Fruit fly (Drosophila melanogaster) whole organism, wandering third instar larva: ENCODE data around the gene Gyc88E.
A peak's percentile ranks its signal among the peaks of the same experiment; 100 is the strongest.

Source experiments
- Abd-B ChIP-seq: fragments of >200 bp; optimal IDR thresholded peaks from 2 replicates; lab custom pipeline; 2017; ENCODE audit warnings: missing biosample characterization, missing genetic modification characterization
- CG32264 ChIP-seq: fragments of 200-800 bp; sonication (Bioruptor generic); optimal IDR thresholded peaks from 2 replicates; lab custom pipeline; 2016; ENCODE audit warnings: missing biosample characterization, missing genetic modification characterization
- CG9705 ChIP-seq: fragments of 200-800 bp; sonication (Bioruptor generic); optimal IDR thresholded peaks from 2 replicates; lab custom pipeline; 2018; ENCODE audit warnings: missing biosample characterization, mild to moderate bottlenecking, missing genetic modification characterization
- CrebA ChIP-seq: fragments of 200-800 bp; sonication (Bioruptor generic); optimal IDR thresholded peaks from 2 replicates; lab custom pipeline; 2016; ENCODE audit warnings: missing biosample characterization, mild to moderate bottlenecking, missing genetic modification characterization, borderline replicate concordance
- Dfd ChIP-seq: fragments of >200 bp; optimal IDR thresholded peaks from 2 replicates; lab custom pipeline; 2017; ENCODE audit warnings: missing biosample characterization, missing genetic modification characterization
- Dif ChIP-seq: fragments of 200-275, 200-300 bp; sonication (Bioruptor generic); optimal IDR thresholded peaks from 2 replicates; lab custom pipeline; 2018; ENCODE audit warnings: missing biosample characterization, missing genetic modification characterization; ENCODE audit not compliant: partially characterized antibody
- GATAd ChIP-seq: sonication (Bioruptor generic); optimal IDR thresholded peaks from 2 replicates; lab custom pipeline; 2016; ENCODE audit warnings: missing biosample characterization, missing genetic modification characterization
- HLH106 ChIP-seq: fragments of 200-800 bp; optimal IDR thresholded peaks from 3 replicates; lab custom pipeline; 2019; ENCODE audit warnings: missing biosample characterization, mild to moderate bottlenecking, missing genetic modification characterization, moderate library complexity
- Hnf4 ChIP-seq: fragments of 200-800 bp; sonication (Bioruptor generic); optimal IDR thresholded peaks from 2 replicates; lab custom pipeline; 2016; ENCODE audit warnings: missing biosample characterization, mild to moderate bottlenecking, missing genetic modification characterization
- Hr78 ChIP-seq: fragments of >200 bp; optimal IDR thresholded peaks from 2 replicates; lab custom pipeline; 2017; ENCODE audit warnings: missing biosample characterization, missing genetic modification characterization
- Hr83 ChIP-seq: fragments of 200-300 bp; sonication (Bioruptor generic); optimal IDR thresholded peaks from 2 replicates; lab custom pipeline; 2016; ENCODE audit warnings: missing biosample characterization, mild to moderate bottlenecking, missing genetic modification characterization, moderate library complexity; ENCODE audit not compliant: poor library complexity, severe bottlenecking
- Jra ChIP-seq: sonication (Bioruptor generic); optimal IDR thresholded peaks from 2 replicates; lab custom pipeline; 2016; ENCODE audit warnings: missing biosample characterization, missing genetic modification characterization
- Mio ChIP-seq: sonication (Bioruptor generic); optimal IDR thresholded peaks from 2 replicates; lab custom pipeline; 2016; ENCODE audit warnings: missing biosample characterization, missing genetic modification characterization
- Myc ChIP-seq: fragments of >200 bp; optimal IDR thresholded peaks from 2 replicates; lab custom pipeline; 2017
- N ChIP-seq: fragments of >200 bp; optimal IDR thresholded peaks from 2 replicates; lab custom pipeline; 2018; ENCODE audit warnings: missing biosample characterization, missing external identifiers, missing genetic modification characterization
- OdsH ChIP-seq: fragments of 200-800 bp; sonication (Bioruptor generic); optimal IDR thresholded peaks from 2 replicates; lab custom pipeline; 2016; ENCODE audit warnings: missing biosample characterization, mild to moderate bottlenecking, missing genetic modification characterization
- Rel ChIP-seq, 2 experiments: fragments of 200-800 bp; sonication (Bioruptor generic) in 1 of 2; optimal IDR thresholded peaks; 2 replicates in 1 of 2; 3 replicates in 1 of 2; lab custom pipeline; 2016 to 2019; ENCODE audit warnings: mild to moderate bottlenecking in 2 of 2, missing biosample characterization in 2 of 2, missing genetic modification characterization in 2 of 2, moderate library complexity in 1 of 2
- Sp1 ChIP-seq: fragments of 200-800 bp; sonication (Bioruptor generic); optimal IDR thresholded peaks from 3 replicates; lab custom pipeline; 2019; ENCODE audit warnings: missing biosample characterization, mild to moderate bottlenecking, missing genetic modification characterization, moderate library complexity
- Vsx2 ChIP-seq: fragments of 200-300, 225-300 bp; sonication (Bioruptor generic); optimal IDR thresholded peaks from 2 replicates; lab custom pipeline; 2018; ENCODE audit warnings: missing biosample characterization, missing genetic modification characterization; ENCODE audit not compliant: partially characterized antibody
- br ChIP-seq: fragments of 200-800 bp; sonication (Bioruptor generic); optimal IDR thresholded peaks from 2 replicates; lab custom pipeline; 2016; ENCODE audit warnings: missing biosample characterization, missing genetic modification characterization
- brk ChIP-seq: fragments of 200-800 bp; sonication (Bioruptor generic); optimal IDR thresholded peaks from 2 replicates; lab custom pipeline; 2016; ENCODE audit warnings: missing biosample characterization, mild to moderate bottlenecking, missing genetic modification characterization
- dl ChIP-seq, 2 experiments: fragments of 175-275, 200-275 bp in 1 of 2; fragments of 200-275 bp in 1 of 2; sonication (Bioruptor generic); optimal IDR thresholded peaks; lab custom pipeline; 2018; ENCODE audit warnings: mild to moderate bottlenecking in 2 of 2, missing biosample characterization in 2 of 2, missing genetic modification characterization in 2 of 2, moderate library complexity in 2 of 2; ENCODE audit not compliant: partially characterized antibody in 2 of 2, insufficient read depth in 1 of 2
- dmrt93B ChIP-seq: fragments of 200-800 bp; sonication (Bioruptor generic); optimal IDR thresholded peaks from 2 replicates; lab custom pipeline; 2018; ENCODE audit warnings: missing biosample characterization, mild to moderate bottlenecking, missing genetic modification characterization
- dsf ChIP-seq: sonication (Bioruptor generic); optimal IDR thresholded peaks from 2 replicates; lab custom pipeline; 2016; ENCODE audit warnings: missing biosample characterization, missing genetic modification characterization, borderline replicate concordance
- ey ChIP-seq: fragments of 200-800 bp; sonication (Bioruptor generic); optimal IDR thresholded peaks from 2 replicates; lab custom pipeline; 2016; ENCODE audit warnings: missing biosample characterization, missing genetic modification characterization
- foxo ChIP-seq, 2 experiments: fragments of 200-800 bp; sonication (Bioruptor generic); optimal IDR thresholded peaks; 2 replicates in 1 of 2; 3 replicates in 1 of 2; lab custom pipeline; 2016 to 2017; ENCODE audit warnings: missing biosample characterization in 2 of 2, missing genetic modification characterization in 2 of 2
- fru ChIP-seq: fragments of 200-800 bp; sonication (Bioruptor generic); optimal IDR thresholded peaks from 3 replicates; lab custom pipeline; 2016; ENCODE audit warnings: missing biosample characterization, mild to moderate bottlenecking, missing genetic modification characterization
- h ChIP-seq: fragments of 200-800 bp; sonication (Bioruptor generic); optimal IDR thresholded peaks from 3 replicates; lab custom pipeline; 2016; ENCODE audit warnings: missing biosample characterization, mild to moderate bottlenecking, missing genetic modification characterization
- jim ChIP-seq: fragments of 175-275, 200-325 bp; sonication (Bioruptor generic); optimal IDR thresholded peaks from 2 replicates; lab custom pipeline; 2016; ENCODE audit warnings: missing biosample characterization, mild to moderate bottlenecking, missing genetic modification characterization
- lola ChIP-seq: fragments of >200 bp; optimal IDR thresholded peaks from 2 replicates; lab custom pipeline; 2017; ENCODE audit warnings: missing biosample characterization, missing genetic modification characterization
- pan ChIP-seq: fragments of >200 bp; optimal IDR thresholded peaks from 2 replicates; lab custom pipeline; 2017
- psq ChIP-seq: fragments of 200-800 bp; sonication (Bioruptor generic); optimal IDR thresholded peaks from 3 replicates; lab custom pipeline; 2017; ENCODE audit warnings: missing biosample characterization, mild to moderate bottlenecking, missing genetic modification characterization, moderate library complexity
- rgr ChIP-seq: fragments of 200-800 bp; sonication (Bioruptor generic); optimal IDR thresholded peaks from 3 replicates; lab custom pipeline; 2016; ENCODE audit warnings: missing biosample characterization, mild to moderate bottlenecking, missing genetic modification characterization
- sage ChIP-seq: fragments of 200-800 bp; sonication (Bioruptor generic); optimal IDR thresholded peaks from 2 replicates; lab custom pipeline; 2016; ENCODE audit warnings: missing biosample characterization, mild to moderate bottlenecking, missing genetic modification characterization
- sv ChIP-seq: fragments of 200-800 bp; sonication (Bioruptor generic); optimal IDR thresholded peaks from 3 replicates; lab custom pipeline; 2016; ENCODE audit warnings: missing biosample characterization, missing genetic modification characterization
- tai ChIP-seq: sonication (Bioruptor generic); optimal IDR thresholded peaks from 2 replicates; lab custom pipeline; 2016; ENCODE audit warnings: missing biosample characterization, missing genetic modification characterization
- usp ChIP-seq: fragments of >200 bp; optimal IDR thresholded peaks from 2 replicates; lab custom pipeline; 2017; ENCODE audit warnings: missing biosample characterization, missing genetic modification characterization
- woc ChIP-seq: sonication (Bioruptor generic); optimal IDR thresholded peaks from 2 replicates; lab custom pipeline; 2016; ENCODE audit warnings: missing biosample characterization, mild to moderate bottlenecking, missing genetic modification characterization

Gene Gyc88E

dm6 chr3R:15225279-15225730 lies 75.1 kb downstream of the Gyc88E start, which contains the start of the genes CG31344 and Caf1-55:
TSS of gene CG31344 (minus strand) at chr3R:15225329.
TSS of gene Caf1-55 (plus strand) at chr3R:15225576.
- TF ChIP-seq CG32264 (no peak), tai (GFP tag; lab: Kevin White, UChicago) (no peak), Myc (lab: Kevin White, UChicago) (no peak), ey (peak; percentile 10), psq (no peak), CG9705 (GFP tag; lab: Kevin White, UChicago) (no peak), woc (GFP tag; lab: Kevin White, UChicago) (no peak), rgr (GFP tag; lab: Kevin White, UChicago) (no peak), HLH106 (tag; lab: Kevin White, UChicago) (no peak), Rel (GFP tag; optimal IDR thresholded peaks at IDR 0.05; lab: Kevin White, UChicago) (no peak), Rel (tag; optimal IDR thresholded peaks at IDR 0.05; lab: Kevin White, UChicago) (peak; percentile 70), h (no peak), br (GFP tag; lab: Kevin White, UChicago) (no peak), sage (GFP tag; lab: Kevin White, UChicago) (no peak), Mio (GFP tag; lab: Kevin White, UChicago) (no peak), GATAd (GFP tag; lab: Kevin White, UChicago) (no peak), Sp1 (no peak), Jra (peak; percentile 50), dsf (peak; percentile 19), lola (GFP tag; lab: Kevin White, UChicago) (no peak), foxo (GFP tag; optimal IDR thresholded peaks at IDR 0.05; lab: Kevin White, UChicago) (no peak), Hr83 (GFP tag; lab: Kevin White, UChicago) (no peak), dl (GFP tag; optimal IDR thresholded peaks at IDR 0.05; lab: Kevin White, UChicago; ENCODE audit: insufficient read depth in 1 of 2, partially characterized antibody in 2 of 2) (no peak), usp (GFP tag; lab: Kevin White, UChicago) (no peak), Hnf4 (GFP tag; lab: Kevin White, UChicago) (no peak), sv (GFP tag; lab: Kevin White, UChicago) (no peak), fru (no peak), CrebA (GFP tag; lab: Kevin White, UChicago) (no peak)

dm6 chr3R:15229329-15229876 lies 79.2 kb downstream of the Gyc88E start, which contains the start of the genes Art3 and mRpS10:
TSS of gene Art3 (minus strand) at chr3R:15229408.
TSS of gene mRpS10 (plus strand) at chr3R:15229665.
- TF ChIP-seq Dif (GFP tag; lab: Kevin White, UChicago), result no peak
- peak; percentile 89 for TF ChIP-seq jim (GFP tag; lab: Kevin White, UChicago)
- no peak for TF ChIP-seq dl (GFP tag; optimal IDR thresholded peaks at IDR 0.05; lab: Kevin White, UChicago; ENCODE audit: insufficient read depth in 1 of 2, partially characterized antibody in 2 of 2)
- TF ChIP-seq fru, result peak; percentile 100
- peak; percentile 97 to 100 for TF ChIP-seq foxo (GFP tag; optimal IDR thresholded peaks at IDR 0.05; lab: Kevin White, UChicago)
- TF ChIP-seq Hr83 (GFP tag; lab: Kevin White, UChicago), result peak; percentile 99
- TF ChIP-seq tai (GFP tag; lab: Kevin White, UChicago), result no peak
- peak; percentile 99 for TF ChIP-seq CG32264
- peak; percentile 100 for TF ChIP-seq Sp1
- TF ChIP-seq Jra, result peak; percentile 99
- peak; percentile 100 for TF ChIP-seq Hnf4 (GFP tag; lab: Kevin White, UChicago)
- TF ChIP-seq rgr (GFP tag; lab: Kevin White, UChicago), result peak; percentile 100
- peak; percentile 98 for TF ChIP-seq dsf
- TF ChIP-seq pan (lab: Kevin White, UChicago), result peak; percentile 91
- TF ChIP-seq Mio (GFP tag; lab: Kevin White, UChicago), result peak; percentile 96
- TF ChIP-seq br (GFP tag; lab: Kevin White, UChicago), result peak; percentile 99
- TF ChIP-seq OdsH (GFP tag; lab: Kevin White, UChicago), result peak; percentile 100
- peak; percentile 100 for TF ChIP-seq dmrt93B (GFP tag; lab: Kevin White, UChicago)
- TF ChIP-seq HLH106 (tag; lab: Kevin White, UChicago), result peak; percentile 100
- no peak for TF ChIP-seq usp (GFP tag; lab: Kevin White, UChicago)
- TF ChIP-seq ey, result peak; percentile 99
- TF ChIP-seq CrebA (GFP tag; lab: Kevin White, UChicago), result no peak
- peak; percentile 99 for TF ChIP-seq sv (GFP tag; lab: Kevin White, UChicago)
- TF ChIP-seq Rel (GFP tag; optimal IDR thresholded peaks at IDR 0.05; lab: Kevin White, UChicago), result peak; percentile 91
- TF ChIP-seq Rel (tag; optimal IDR thresholded peaks at IDR 0.05; lab: Kevin White, UChicago), result peak; percentile 99
- peak; percentile 99 for TF ChIP-seq woc (GFP tag; lab: Kevin White, UChicago)
- TF ChIP-seq Myc (lab: Kevin White, UChicago), result peak; percentile 48
- TF ChIP-seq h, result peak; percentile 100
- TF ChIP-seq sage (GFP tag; lab: Kevin White, UChicago), result peak; percentile 99
- TF ChIP-seq N, result no peak
- TF ChIP-seq Abd-B (GFP tag; lab: Kevin White, UChicago), result no peak
- TF ChIP-seq brk (GFP tag; lab: Kevin White, UChicago), result no peak
- peak; percentile 100 for TF ChIP-seq CG9705 (GFP tag; lab: Kevin White, UChicago)
- peak; percentile 99 for TF ChIP-seq GATAd (GFP tag; lab: Kevin White, UChicago)
- TF ChIP-seq Vsx2 (GFP tag; lab: Kevin White, UChicago), result no peak
- no peak for TF ChIP-seq Hr78 (GFP tag; lab: Kevin White, UChicago)
- peak; percentile 99 for TF ChIP-seq Dfd
- TF ChIP-seq psq, result peak; percentile 99
- no peak for TF ChIP-seq lola (GFP tag; lab: Kevin White, UChicago)
